Fruit fly (Drosophila melanogaster) whole organism, embryonic: ENCODE data around the gene CG33510.

ENCODE experiments used
- Asciz ChIP-seq: fragments of 200-800 bp; sonication (Bioruptor generic); optimal IDR thresholded peaks from 2 replicates; lab custom pipeline; 2017; ENCODE audit warnings: missing biosample characterization, mild to moderate bottlenecking, missing genetic modification characterization, missing genetic modification reagents
- B-H2 ChIP-seq: fragments of 200-800 bp; sonication (Bioruptor generic); optimal IDR thresholded peaks from 2 replicates; lab custom pipeline; 2018; ENCODE audit warnings: missing biosample characterization, mild to moderate bottlenecking, missing genetic modification characterization
- C15 ChIP-seq: fragments of 200-800 bp; sonication (Bioruptor generic); IDR thresholded peaks from 3 replicates; pipeline ENCODE4 v1.3.6; 2022; ENCODE audit warnings: missing biosample characterization, missing genetic modification characterization
- CG10431 ChIP-seq: fragments of 200-800 bp; sonication (Bioruptor generic); optimal IDR thresholded peaks from 3 replicates; lab custom pipeline; 2018; ENCODE audit warnings: missing biosample characterization, mild to moderate bottlenecking, missing genetic modification characterization
- CG10543 ChIP-seq: fragments of 200-800 bp; sonication (Bioruptor generic); optimal IDR thresholded peaks from 3 replicates; lab custom pipeline; 2017; ENCODE audit warnings: missing biosample characterization, mild to moderate bottlenecking, missing genetic modification characterization, moderate library complexity
- CG10979 ChIP-seq: fragments of 200-800 bp; sonication (Bioruptor generic); optimal IDR thresholded peaks from 2 replicates; lab custom pipeline; 2018; ENCODE audit warnings: missing biosample characterization, mild to moderate bottlenecking, missing genetic modification characterization, moderate library complexity
- CG11456 ChIP-seq: fragments of 200-800 bp; sonication (Bioruptor generic); IDR thresholded peaks from 3 replicates; pipeline ENCODE4 v1.3.6; 2022; ENCODE audit warnings: missing biosample characterization, missing genetic modification characterization
- CG11504 ChIP-seq: fragments of 200-800 bp; sonication (Bioruptor generic); optimal IDR thresholded peaks from 3 replicates; lab custom pipeline; 2019; ENCODE audit warnings: missing biosample characterization, mild to moderate bottlenecking, missing genetic modification characterization, moderate library complexity
- CG11696 ChIP-seq: fragments of 200-800 bp; sonication (Bioruptor generic); IDR thresholded peaks from 2 replicates; pipeline ENCODE4 v1.3.6; 2022; ENCODE audit warnings: missing biosample characterization, missing genetic modification characterization
- CG1647 ChIP-seq: fragments of 200-800 bp; sonication (Bioruptor generic); optimal IDR thresholded peaks from 3 replicates; lab custom pipeline; 2016; ENCODE audit warnings: missing biosample characterization, missing genetic modification characterization
- CG17802 ChIP-seq: fragments of 200-800 bp; sonication (Bioruptor generic); optimal IDR thresholded peaks from 2 replicates; lab custom pipeline; 2018; ENCODE audit warnings: missing biosample characterization, mild to moderate bottlenecking, missing genetic modification characterization, moderate library complexity
- CG18476 ChIP-seq: fragments of 200-800 bp; sonication (Bioruptor generic); optimal IDR thresholded peaks from 2 replicates; lab custom pipeline; 2016; ENCODE audit warnings: missing biosample characterization, mild to moderate bottlenecking, missing genetic modification characterization
- CG3065 ChIP-seq: fragments of 200-800 bp; sonication (Bioruptor generic); optimal IDR thresholded peaks from 2 replicates; lab custom pipeline; 2016; ENCODE audit warnings: missing biosample characterization, missing genetic modification characterization
- CG3281 ChIP-seq: fragments of 200-800 bp; sonication (Bioruptor generic); optimal IDR thresholded peaks from 3 replicates; lab custom pipeline; 2017; ENCODE audit warnings: missing biosample characterization, mild to moderate bottlenecking, missing genetic modification characterization
- CG34376 ChIP-seq: fragments of 200-800 bp; sonication (Bioruptor generic); optimal IDR thresholded peaks from 2 replicates; lab custom pipeline; 2018; ENCODE audit warnings: missing biosample characterization, mild to moderate bottlenecking, missing genetic modification characterization
- CG3838 ChIP-seq: fragments of 200-800 bp; sonication (Bioruptor generic); optimal IDR thresholded peaks from 3 replicates; lab custom pipeline; 2016; ENCODE audit warnings: missing biosample characterization, missing genetic modification characterization
- CoRest ChIP-seq: fragments of 200-800 bp; sonication (Bioruptor generic); optimal IDR thresholded peaks from 3 replicates; lab custom pipeline; 2018; ENCODE audit warnings: missing biosample characterization, mild to moderate bottlenecking, missing genetic modification characterization, moderate library complexity
- Dfd ChIP-seq, 2 experiments: fragments of >200 bp; optimal IDR thresholded peaks; 2 replicates each; lab custom pipeline; 2017; ENCODE audit warnings: missing biosample characterization in 2 of 2, missing genetic modification characterization in 2 of 2
- Dp ChIP-seq: fragments of 200-800 bp; sonication (Bioruptor generic); optimal IDR thresholded peaks from 2 replicates; lab custom pipeline; 2018; ENCODE audit warnings: missing biosample characterization, mild to moderate bottlenecking, missing genetic modification characterization, moderate library complexity
- Drgx ChIP-seq: fragments of 200-800 bp; sonication (Bioruptor generic); IDR thresholded peaks from 2 replicates; pipeline ENCODE4 v1.3.6; 2022; ENCODE audit warnings: missing biosample characterization, missing genetic modification characterization
- Eip74EF ChIP-seq, 2 experiments: fragments of 200-800 bp in 1 of 2; fragments of >200 bp in 1 of 2; sonication (Bioruptor generic) in 1 of 2; optimal IDR thresholded peaks; 2 replicates each; lab custom pipeline; 2017 to 2019; ENCODE audit warnings: missing biosample characterization in 2 of 2, missing genetic modification characterization in 2 of 2, mild to moderate bottlenecking in 1 of 2, moderate library complexity in 1 of 2
- Elba2 ChIP-seq: fragments of 200-800 bp; sonication (Bioruptor generic); optimal IDR thresholded peaks from 3 replicates; lab custom pipeline; 2016; ENCODE audit warnings: missing biosample characterization, missing genetic modification characterization
- Ets65A ChIP-seq: fragments of 200-800 bp; sonication (Bioruptor generic); peaks from one replicate; lab custom pipeline; 2016; ENCODE audit warnings: missing biosample characterization, missing genetic modification characterization
- Hmx ChIP-seq: fragments of 200-800 bp; sonication (Bioruptor generic); optimal IDR thresholded peaks from 2 replicates; lab custom pipeline; 2016; ENCODE audit warnings: missing biosample characterization, missing genetic modification characterization
- MESR4 ChIP-seq: fragments of 200-800 bp; sonication (Bioruptor generic); optimal IDR thresholded peaks from 2 replicates; lab custom pipeline; 2018; ENCODE audit warnings: missing biosample characterization, mild to moderate bottlenecking, missing genetic modification characterization, moderate library complexity
- Med ChIP-seq: fragments of 200-800 bp; sonication (Bioruptor generic); peaks from one replicate; lab custom pipeline; 2016; ENCODE audit warnings: missing biosample characterization, missing genetic modification characterization, mild to moderate bottlenecking, inconsistent platforms, moderate library complexity
- Oli ChIP-seq: fragments of 200-800 bp; sonication (Bioruptor generic); optimal IDR thresholded peaks from 2 replicates; lab custom pipeline; 2018; ENCODE audit warnings: missing biosample characterization, mild to moderate bottlenecking, missing genetic modification characterization, moderate library complexity
- Rfx ChIP-seq: fragments of 200-800 bp; sonication (Bioruptor generic); IDR thresholded peaks from 2 replicates; pipeline ENCODE4 v1.3.6; 2022; ENCODE audit warnings: missing biosample characterization, missing genetic modification characterization
- TFAM ChIP-seq: fragments of 200-800 bp; sonication (Bioruptor generic); optimal IDR thresholded peaks from 2 replicates; lab custom pipeline; 2017; ENCODE audit warnings: missing biosample characterization, missing genetic modification characterization, inconsistent platforms
- corto ChIP-seq: fragments of 200-800 bp; sonication (Bioruptor generic); optimal IDR thresholded peaks from 2 replicates; lab custom pipeline; 2016; ENCODE audit warnings: missing biosample characterization, mild to moderate bottlenecking, missing genetic modification characterization, moderate library complexity
- crc ChIP-seq: fragments of 200-800 bp; sonication (Bioruptor generic); optimal IDR thresholded peaks from 2 replicates; lab custom pipeline; 2016; ENCODE audit warnings: missing biosample characterization, missing genetic modification characterization
- croc ChIP-seq: fragments of 200-800 bp; sonication (Bioruptor generic); conservative IDR thresholded peaks from 3 replicates; pipeline ENCODE4 v1.3.6; 2022; ENCODE audit warnings: missing biosample characterization, missing genetic modification characterization
- cwo ChIP-seq: fragments of 200-800 bp; sonication (Bioruptor generic); optimal IDR thresholded peaks from 3 replicates; lab custom pipeline; 2017; ENCODE audit warnings: missing biosample characterization, missing genetic modification characterization, mild to moderate bottlenecking, moderate library complexity, missing genetic modification reagents
- danr ChIP-seq: fragments of 200-800 bp; sonication (Bioruptor generic); IDR thresholded peaks from 2 replicates; pipeline ENCODE4 v1.3.6; 2022; ENCODE audit warnings: missing biosample characterization, missing genetic modification characterization
- ewg ChIP-seq: fragments of 200-800 bp; sonication (Bioruptor generic); optimal IDR thresholded peaks from 3 replicates; lab custom pipeline; 2017; ENCODE audit warnings: mild to moderate bottlenecking, missing biosample characterization, missing genetic modification reagents, missing genetic modification characterization
- fd3F ChIP-seq: fragments of 200-800 bp; sonication (Bioruptor generic); optimal IDR thresholded peaks from 2 replicates; lab custom pipeline; 2018; ENCODE audit warnings: missing biosample characterization, mild to moderate bottlenecking, missing genetic modification characterization, moderate library complexity
- ftz-f1 ChIP-seq: fragments of 200-800 bp; sonication (Bioruptor generic); optimal IDR thresholded peaks from 2 replicates; lab custom pipeline; 2016; ENCODE audit warnings: missing biosample characterization, missing genetic modification characterization
- gfzf ChIP-seq: fragments of 200-800 bp; sonication (Bioruptor generic); optimal IDR thresholded peaks from 2 replicates; lab custom pipeline; 2016; ENCODE audit warnings: missing biosample characterization, mild to moderate bottlenecking, missing genetic modification characterization, moderate library complexity
- kni ChIP-seq: fragments of 200-800 bp; sonication (Bioruptor generic); optimal IDR thresholded peaks from 3 replicates; lab custom pipeline; 2017; ENCODE audit warnings: mild to moderate bottlenecking, missing biosample characterization, missing genetic modification reagents, missing genetic modification characterization
- luna ChIP-seq: fragments of 200-800 bp; sonication (Bioruptor generic); optimal IDR thresholded peaks from 2 replicates; lab custom pipeline; 2016; ENCODE audit warnings: missing biosample characterization, missing genetic modification characterization
- mam ChIP-seq: fragments of 200-800 bp; sonication (Bioruptor generic); optimal IDR thresholded peaks from 3 replicates; lab custom pipeline; 2016; ENCODE audit warnings: missing biosample characterization, missing genetic modification characterization
- oc ChIP-seq: fragments of 200-800 bp; sonication (Bioruptor generic); optimal IDR thresholded peaks from 2 replicates; lab custom pipeline; 2018; ENCODE audit warnings: missing biosample characterization, mild to moderate bottlenecking, missing genetic modification characterization, moderate library complexity
- pfk ChIP-seq: fragments of 200-800 bp; sonication (Bioruptor generic); optimal IDR thresholded peaks from 2 replicates; lab custom pipeline; 2018; ENCODE audit warnings: missing biosample characterization, mild to moderate bottlenecking, missing genetic modification characterization, moderate library complexity
- phol ChIP-seq: fragments of 200-800 bp; sonication (Bioruptor generic); optimal IDR thresholded peaks from 3 replicates; lab custom pipeline; 2018; ENCODE audit warnings: missing biosample characterization, mild to moderate bottlenecking, missing genetic modification characterization, moderate library complexity
- pita ChIP-seq: fragments of 200-800 bp; sonication (Bioruptor generic); optimal IDR thresholded peaks from 2 replicates; lab custom pipeline; 2017; ENCODE audit warnings: missing biosample characterization, mild to moderate bottlenecking, missing genetic modification characterization
- rib ChIP-seq: fragments of 200-800 bp; sonication (Bioruptor generic); IDR thresholded peaks from 2 replicates; pipeline ENCODE4 v1.3.6; 2022; ENCODE audit warnings: missing biosample characterization, missing genetic modification characterization
- slbo ChIP-seq: fragments of 200-800 bp; sonication (Bioruptor generic); IDR thresholded peaks from 2 replicates; pipeline ENCODE4 v1.3.6; 2022; ENCODE audit warnings: missing biosample characterization, missing genetic modification characterization
- slou ChIP-seq: fragments of 200-800 bp; sonication (Bioruptor generic); optimal IDR thresholded peaks from 3 replicates; lab custom pipeline; 2016; ENCODE audit warnings: missing biosample characterization, missing genetic modification characterization
- so ChIP-seq: fragments of 200-800 bp; sonication (Bioruptor generic); IDR thresholded peaks from 3 replicates; pipeline ENCODE4 v1.3.6; 2022; ENCODE audit warnings: missing biosample characterization, missing genetic modification characterization
- unpg ChIP-seq: fragments of 200-800 bp; sonication (Bioruptor generic); optimal IDR thresholded peaks from 3 replicates; lab custom pipeline; 2018; ENCODE audit warnings: missing biosample characterization, mild to moderate bottlenecking, missing genetic modification characterization, moderate library complexity

Gene CG33510

dm6 chr2L:21108759-21109282 lies 24.7 kb upstream of the CG33510 start (continued):
- peak; percentile 64 for TF ChIP-seq CG18476 (GFP tag; lab: Kevin White, UChicago)
- TF ChIP-seq Dp = no peak
- TF ChIP-seq CoRest (tag; lab: Kevin White, UChicago) = peak; percentile 75
- peak in 1 of 2 experiments; percentile 73 for TF ChIP-seq Eip74EF (GFP tag; optimal IDR thresholded peaks at IDR 0.05; lab: Kevin White, UChicago)
- TF ChIP-seq pita (GFP tag; lab: Kevin White, UChicago) = no peak
- 0 out of 3 replicates have a peak, but pooled peaks have one; percentile 54 for TF ChIP-seq C15
- no peak for TF ChIP-seq CG17802
- TF ChIP-seq Dfd (GFP tag; optimal IDR thresholded peaks at IDR 0.05; lab: Kevin White, UChicago) = no peak
- TF ChIP-seq Asciz = peak; percentile 28
- no peak for TF ChIP-seq TFAM (GFP tag; lab: Kevin White, UChicago)
- TF ChIP-seq oc (tag; lab: Kevin White, UChicago) = peak; percentile 31
- TF ChIP-seq fd3F (GFP tag; lab: Kevin White, UChicago) = peak; percentile 36
- peak; percentile 66 for TF ChIP-seq CG10979 (tag; lab: Kevin White, UChicago)
- no peak for TF ChIP-seq CG10543 (GFP tag; lab: Kevin White, UChicago)
- no peak for TF ChIP-seq mam (GFP tag; lab: Kevin White, UChicago)
- TF ChIP-seq CG11504 (tag; lab: Kevin White, UChicago) = peak; percentile 86
- TF ChIP-seq CG1647 (GFP tag; lab: Kevin White, UChicago) = no peak
- TF ChIP-seq CG10431 (GFP tag; lab: Kevin White, UChicago) = no peak
- TF ChIP-seq corto (GFP tag; lab: Kevin White, UChicago) = no peak
- TF ChIP-seq CG11456 (GFP tag; lab: Robert Waterston, UW) = no peak
- TF ChIP-seq danr = no peak
- TF ChIP-seq so (GFP tag; lab: Robert Waterston, UW) = no peak; the same call in 2 of the 3 replicates
- TF ChIP-seq Rfx (GFP tag; lab: Robert Waterston, UW) = no peak; the same call in 1 of the 2 replicates
- TF ChIP-seq CG3838 (GFP tag; lab: Kevin White, UChicago) = peak; percentile 41
- TF ChIP-seq Elba2 (GFP tag; lab: Kevin White, UChicago) = no peak
- TF ChIP-seq MESR4 = no peak
- no peak for TF ChIP-seq gfzf (GFP tag; lab: Kevin White, UChicago)
- no peak for TF ChIP-seq Drgx (GFP tag; lab: Robert Waterston, UW)
- no peak for TF ChIP-seq crc (GFP tag; lab: Kevin White, UChicago)
- TF ChIP-seq Oli (tag; lab: Kevin White, UChicago) = peak; percentile 72
- TF ChIP-seq CG11696 = no peak
- TF ChIP-seq luna (GFP tag; lab: Kevin White, UChicago) = no peak
- TF ChIP-seq CG3281 = peak; percentile 25
- peak; percentile 40 for TF ChIP-seq Hmx (GFP tag; lab: Kevin White, UChicago)
- TF ChIP-seq phol (tag; lab: Kevin White, UChicago) = peak; percentile 65
- TF ChIP-seq CG3065 = peak; percentile 29
- peak; percentile 10 for TF ChIP-seq slou (GFP tag; lab: Kevin White, UChicago)
- TF ChIP-seq Ets65A (GFP tag; lab: Kevin White, UChicago) = peak; percentile 7
- TF ChIP-seq ftz-f1 (GFP tag; lab: Kevin White, UChicago) = no peak
- TF ChIP-seq B-H2 (GFP tag; lab: Kevin White, UChicago) = no peak
- peak; percentile 27; the same call in 1 of the 3 replicates for TF ChIP-seq croc (GFP tag; lab: Robert Waterston, UW)
- TF ChIP-seq unpg = peak; percentile 73
- no peak for TF ChIP-seq CG34376 (GFP tag; lab: Kevin White, UChicago)
- TF ChIP-seq Med (GFP tag; lab: Kevin White, UChicago) = peak; percentile 74
- no peak for TF ChIP-seq rib (GFP tag; lab: Robert Waterston, UW)
- no peak for TF ChIP-seq pfk
- no peak for TF ChIP-seq cwo (GFP tag; lab: Kevin White, UChicago)
- TF ChIP-seq kni = no peak
- TF ChIP-seq ewg (GFP tag; lab: Kevin White, UChicago) = peak; percentile 48
- TF ChIP-seq slbo = no peak; the same call in 1 of the 2 replicates
